Worm (Caenorhabditis elegans) whole organism, midembryonic: ENCODE measurements around the gene citk-2.

Source experiments
- cog-1 ChIP-seq: sonication (generic microtip); optimal IDR thresholded peaks from 2 replicates; lab custom pipeline; 2016; ENCODE audit warnings: missing genetic modification characterization, missing compliant biosample characterization
- flt-1 ChIP-seq: fragments of 200-800 bp; sonication (Bioruptor generic); IDR thresholded peaks from 2 replicates; pipeline ENCODE4 v1.3.6; 2022; ENCODE audit warnings: missing genetic modification characterization, missing compliant biosample characterization
- klf-2 ChIP-seq: fragments of 200-800 bp; sonication (Bioruptor generic); conservative IDR thresholded peaks from 2 replicates; pipeline ENCODE4 v1.3.6; 2022; ENCODE audit warnings: missing genetic modification reagents, missing genetic modification characterization, missing compliant biosample characterization

ce11 chrII:5004781-5005180 is 5.5 kb downstream of the citk-2 start, which contains the start of gene F59A6.4:
- TF ChIP-seq cog-1 = no peak
- TF ChIP-seq klf-2 = no peak
- TF ChIP-seq flt-1 (GFP tag; lab: Robert Waterston, UW) = no peak
